Worm (Caenorhabditis elegans): ENCODE results near the gene far-7.
"Not testable (repeated sequence)": the region's sequence is repeated elsewhere in the genome, so short reads cannot be mapped to it uniquely, and the experiment has no call there.

far-7 gene

DNA sequence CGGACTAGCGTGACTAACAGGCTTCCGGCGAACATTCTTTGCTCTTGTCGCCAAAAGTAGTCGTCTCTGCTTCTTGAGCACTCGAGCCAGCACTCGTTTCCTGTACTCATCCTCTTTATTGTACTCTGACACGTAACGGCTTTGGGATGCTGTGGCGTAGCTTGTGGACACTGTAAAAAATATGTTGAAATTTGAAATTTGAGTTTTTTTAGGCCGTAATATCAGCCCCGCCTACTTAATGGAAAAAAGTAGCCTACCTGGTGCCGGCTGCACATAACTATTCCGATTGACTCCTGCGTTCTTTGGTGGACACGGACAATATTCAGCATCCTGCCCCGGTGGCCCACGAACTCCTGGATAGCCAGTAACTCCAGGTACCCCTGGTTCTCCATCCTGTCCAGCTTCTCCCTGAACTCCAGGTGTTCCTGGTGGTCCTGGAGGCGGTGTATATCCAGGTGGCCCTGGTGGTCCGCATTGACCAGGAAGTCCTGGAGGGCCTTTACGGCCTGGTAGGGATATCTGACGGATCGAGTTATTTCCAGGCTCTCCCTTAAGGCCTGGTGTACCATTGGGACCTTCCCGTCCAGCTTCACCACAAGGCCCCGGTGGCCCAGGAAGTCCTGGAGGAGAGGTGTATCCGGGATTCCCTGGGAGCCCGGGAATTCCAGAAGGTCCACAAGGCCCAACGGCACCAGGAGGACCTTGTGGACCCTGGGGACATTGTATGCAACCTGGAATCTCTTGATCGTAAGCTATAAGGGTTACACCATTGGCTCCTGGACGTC, 15.5 kb upstream of the far-7 start:
- no peak for TF ChIP-seq eor-1 (tag; optimal IDR thresholded peaks at IDR 0.05)
- TF ChIP-seq lsy-12 (tag; optimal IDR thresholded peaks at IDR 0.05) = no peak

DNA sequence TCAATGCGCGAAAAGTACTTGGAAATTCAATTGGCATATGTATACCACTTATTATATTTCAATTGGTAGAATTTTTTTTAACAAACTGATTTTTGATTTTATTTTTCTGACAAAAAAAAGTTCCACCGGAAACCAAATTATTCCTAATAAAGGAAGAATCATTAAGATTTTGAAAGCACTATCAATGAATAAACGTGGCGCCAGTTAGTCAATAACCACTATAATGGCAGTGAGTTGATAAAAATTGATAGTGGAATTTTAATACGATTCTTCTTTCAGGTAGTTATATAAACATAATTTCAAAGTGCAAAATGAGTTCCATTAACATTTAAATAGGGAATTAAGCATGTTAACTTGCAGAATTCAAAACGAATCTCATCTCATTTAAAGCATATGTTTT, 13.9 kb upstream of the far-7 start, which contains the start of gene col-69:
col-69 (minus strand) TSS at position 101 of the 400 bp plus-strand sequence.
- TF ChIP-seq ZK546.5 (tag; optimal IDR thresholded peaks at IDR 0.05) (no peak), elt-2 (tag; optimal IDR thresholded peaks at IDR 0.05) (peak; percentile 15), skn-1 (tag; optimal IDR thresholded peaks at IDR 0.05) (no peak), hmg-11 (tag; optimal IDR thresholded peaks at IDR 0.05) (no peak)

DNA sequence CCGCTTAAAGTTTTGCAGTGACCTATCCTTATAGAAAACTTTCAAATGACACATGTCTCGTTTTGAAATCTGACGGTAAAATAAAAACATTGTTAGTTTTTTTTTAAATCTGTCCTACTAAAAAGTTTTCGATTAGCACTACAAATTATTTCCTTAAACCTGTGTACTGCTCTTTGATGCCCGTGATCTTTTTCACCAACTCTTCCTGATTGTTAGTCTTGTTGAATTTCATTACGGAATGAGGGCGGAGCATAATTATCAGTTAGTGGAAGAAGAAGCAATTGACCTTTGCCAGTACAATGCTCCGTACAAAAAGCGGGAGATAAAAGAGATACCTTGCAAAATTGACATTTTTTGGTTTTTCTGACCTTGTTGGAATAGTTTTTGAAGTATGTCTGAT, 12.4 kb upstream of the far-7 start, which contains the start of gene K01A2.4:
K01A2.4 (plus strand) TSS at position 301 of the 400 bp plus-strand sequence.
- no peak for TF ChIP-seq zag-1 (tag; optimal IDR thresholded peaks at IDR 0.05)
- no peak for TF ChIP-seq nhr-67 (tag; optimal IDR thresholded peaks at IDR 0.05)
- no peak for TF ChIP-seq unc-39 (tag; optimal IDR thresholded peaks at IDR 0.05)
- TF ChIP-seq nhr-237 (tag; optimal IDR thresholded peaks at IDR 0.05) = no peak
- TF ChIP-seq pqm-1 (tag; optimal IDR thresholded peaks at IDR 0.05) = no peak
- no peak for TF ChIP-seq hmg-11 (tag; optimal IDR thresholded peaks at IDR 0.05)
- TF ChIP-seq ZK546.5 (tag; optimal IDR thresholded peaks at IDR 0.05) = no peak
- TF ChIP-seq pha-4 (tag; optimal IDR thresholded peaks at IDR 0.05) = no peak
- no peak for TF ChIP-seq aly-2 (tag; optimal IDR thresholded peaks at IDR 0.05)

ce11 chrII:312110-312509, 7.5 kb upstream of the far-7 start, which contains the start of gene mps-2:
Gene mps-2 (minus strand): TSS chrII:312210.
- not testable (repeated sequence) for TF ChIP-seq zag-1, lsy-12, elt-1 (tag; optimal IDR thresholded peaks at IDR 0.05)

ce11 chrII:313540-313939, 6.0 kb upstream of the far-7 start:
- TF ChIP-seq elt-1 (tag; optimal IDR thresholded peaks at IDR 0.05) = no peak
- TF ChIP-seq R02D3.7 (tag; optimal IDR thresholded peaks at IDR 0.05) = no peak
- TF ChIP-seq nhr-11 (tag; optimal IDR thresholded peaks at IDR 0.05) = no peak
- no peak for TF ChIP-seq egl-5 (tag; optimal IDR thresholded peaks at IDR 0.05)
- TF ChIP-seq nfya-1 (tag; optimal IDR thresholded peaks at IDR 0.05; ENCODE audit: insufficient read depth) = peak; percentile 31
- no peak for TF ChIP-seq aly-2 (tag; optimal IDR thresholded peaks at IDR 0.05)
- TF ChIP-seq nhr-23 (tag; optimal IDR thresholded peaks at IDR 0.05) = no peak
- peak; percentile 57 for TF ChIP-seq lin-39 (tag; optimal IDR thresholded peaks at IDR 0.05)
- no peak for TF ChIP-seq fos-1 (tag; optimal IDR thresholded peaks at IDR 0.05)
- no peak for TF ChIP-seq ztf-11 (tag; optimal IDR thresholded peaks at IDR 0.05)
- TF ChIP-seq fkh-2 (tag; optimal IDR thresholded peaks at IDR 0.05) = no peak
- no peak for TF ChIP-seq eor-1 (tag; optimal IDR thresholded peaks at IDR 0.05)

DNA sequence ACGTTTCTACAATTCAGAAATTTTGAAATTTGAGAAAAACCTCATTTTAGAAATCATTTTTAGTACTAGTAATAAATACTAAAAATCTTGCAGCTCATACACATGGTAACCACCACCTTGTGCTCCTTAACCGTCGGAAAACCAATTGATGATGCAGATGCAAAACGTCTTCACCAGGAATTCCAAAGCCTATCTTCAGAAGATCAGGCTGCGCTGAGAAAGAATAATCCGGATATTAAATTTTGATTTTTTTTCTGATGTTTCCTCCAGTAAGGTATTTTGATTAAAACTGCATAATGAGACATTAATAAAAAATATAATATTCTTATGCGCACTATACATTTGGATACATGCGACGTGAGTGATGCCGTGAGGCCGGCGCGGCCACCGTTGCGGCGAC, 1.2 kb downstream of the far-7 start:
- TF ChIP-seq egl-5 (tag; optimal IDR thresholded peaks at IDR 0.05) = no peak
- TF ChIP-seq mdl-1 (tag; optimal IDR thresholded peaks at IDR 0.05) = no peak
- no peak for TF ChIP-seq unc-62 (GFP tag; optimal IDR thresholded peaks at IDR 0.05)
- TF ChIP-seq ceh-16 (tag; optimal IDR thresholded peaks at IDR 0.05) = no peak
- no peak for TF ChIP-seq nhr-25 (tag; optimal IDR thresholded peaks at IDR 0.05)
- no peak for TF ChIP-seq nfya-1 (tag; optimal IDR thresholded peaks at IDR 0.05; ENCODE audit: insufficient read depth)
- TF ChIP-seq ama-1 (optimal IDR thresholded peaks at IDR 0.05) = no peak
- TF ChIP-seq fos-1 (tag; optimal IDR thresholded peaks at IDR 0.05) = no peak
- no peak for TF ChIP-seq ztf-11 (tag; optimal IDR thresholded peaks at IDR 0.05)

DNA sequence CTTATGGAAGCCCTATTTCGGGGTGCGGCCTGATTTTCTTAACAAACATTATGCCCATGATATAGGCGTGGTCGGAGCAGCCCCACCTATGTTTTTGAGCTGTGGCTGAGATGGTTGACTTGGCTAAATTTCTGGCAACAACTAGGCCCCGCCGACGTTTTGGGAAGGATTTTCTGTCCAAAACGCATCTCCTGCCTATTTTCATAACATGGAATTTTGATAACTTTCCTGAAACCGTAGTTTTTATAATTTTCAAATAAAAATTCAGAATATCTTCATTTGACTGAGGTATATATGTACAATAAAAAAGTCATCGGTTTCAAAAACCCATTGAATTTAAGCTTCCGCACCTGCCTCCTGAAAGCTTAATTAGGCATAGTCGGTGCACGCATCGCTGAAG, 1.6 kb downstream of the far-7 start:
- TF ChIP-seq ceh-9 (tag; optimal IDR thresholded peaks at IDR 0.05) = no peak
- no peak for TF ChIP-seq elt-3 (tag; optimal IDR thresholded peaks at IDR 0.05)
- no peak for TF ChIP-seq snpc-4 (tag; optimal IDR thresholded peaks at IDR 0.05)
- TF ChIP-seq ceh-16 (tag; optimal IDR thresholded peaks at IDR 0.05) = no peak
- TF ChIP-seq ztf-4 (tag; optimal IDR thresholded peaks at IDR 0.05) = no peak
- TF ChIP-seq tbx-2 (tag; optimal IDR thresholded peaks at IDR 0.05) = no peak
- no peak for TF ChIP-seq aly-2 (tag; optimal IDR thresholded peaks at IDR 0.05)
- TF ChIP-seq egl-27 (tag; optimal IDR thresholded peaks at IDR 0.05) = no peak
- no peak for TF ChIP-seq lin-39 (tag; optimal IDR thresholded peaks at IDR 0.05)
- no peak for TF ChIP-seq ztf-11 (tag; optimal IDR thresholded peaks at IDR 0.05)
- no peak for TF ChIP-seq nfya-1 (tag; optimal IDR thresholded peaks at IDR 0.05; ENCODE audit: insufficient read depth)
- no peak for TF ChIP-seq mml-1 (tag; optimal IDR thresholded peaks at IDR 0.05)
- no peak for TF ChIP-seq mdl-1 (tag; optimal IDR thresholded peaks at IDR 0.05)
- no peak for TF ChIP-seq unc-62 (GFP tag; optimal IDR thresholded peaks at IDR 0.05)

All from whole organism, L3 larva.